Fruit fly (Drosophila melanogaster): ENCODE data around the gene CG31673.

- TF ChIP-seq CG3032 (tag; optimal IDR thresholded peaks at IDR 0.05), result peak; percentile 46
- no peak for TF ChIP-seq Hr38 (GFP tag; optimal IDR thresholded peaks at IDR 0.05)
- peak; percentile 54 for TF ChIP-seq net (GFP tag; optimal IDR thresholded peaks at IDR 0.05)
- peak; percentile 45 for TF ChIP-seq Lpt (GFP tag; optimal IDR thresholded peaks at IDR 0.05)
These were observed 27.2 kb upstream of the CG31673 start for dm6 chr2L:20802204-20802603.
